Fruit fly (Drosophila melanogaster): ENCODE measurements around the gene CG4168.
A peak's percentile ranks its signal among the peaks of the same experiment; 100 is the strongest.

The CG4168 gene

DNA sequence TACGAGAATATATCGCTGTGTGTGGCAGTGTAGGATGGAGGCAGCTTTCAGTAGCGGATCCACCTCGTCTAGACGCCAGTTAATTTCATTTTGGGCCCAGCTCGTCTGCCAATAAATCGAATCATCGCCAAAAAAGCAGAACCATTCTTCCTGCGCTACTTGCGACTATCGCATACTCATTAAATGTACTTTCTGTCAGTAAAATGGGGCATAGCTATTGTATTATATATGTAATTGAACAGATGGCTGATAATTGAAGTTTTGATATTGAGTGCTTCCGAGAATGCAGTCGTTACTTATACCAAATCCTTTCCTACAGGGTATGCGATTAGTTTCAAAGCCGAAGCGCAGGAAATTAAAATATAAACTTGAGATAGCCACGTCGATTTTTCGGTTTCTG, 44.4 kb upstream of the CG4168 start:
- no peak for TF ChIP-seq woc (GFP tag; optimal IDR thresholded peaks at IDR 0.05)
- TF ChIP-seq rgr (GFP tag; optimal IDR thresholded peaks at IDR 0.05) = no peak
- TF ChIP-seq pan (optimal IDR thresholded peaks at IDR 0.05) = no peak
- TF ChIP-seq fru (GFP tag; optimal IDR thresholded peaks at IDR 0.05) = no peak
- no peak for TF ChIP-seq sv (GFP tag; optimal IDR thresholded peaks at IDR 0.05)

DNA sequence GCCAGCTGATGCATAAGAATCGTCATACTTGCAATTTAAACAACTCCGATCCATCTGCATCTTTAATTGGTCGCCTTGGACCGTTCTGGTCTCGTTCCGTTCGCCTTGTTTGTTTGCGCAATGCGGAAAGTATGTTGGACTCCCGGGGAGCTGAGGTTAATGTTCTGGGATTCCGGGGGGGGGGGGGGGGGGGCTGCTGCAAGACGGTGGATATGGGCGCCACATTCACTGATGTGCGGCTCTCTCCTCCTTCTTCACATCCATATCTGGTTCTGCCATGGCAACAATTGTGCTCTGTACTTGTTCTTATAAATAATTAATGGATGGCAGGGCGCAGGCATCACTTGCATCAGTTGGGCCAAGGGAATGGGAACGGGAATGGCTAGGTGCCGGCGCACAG, 43.2 kb upstream of the CG4168 start:
- TF ChIP-seq brk (GFP tag; optimal IDR thresholded peaks at IDR 0.05) (no peak), tai (GFP tag; optimal IDR thresholded peaks at IDR 0.05) (no peak), pan (optimal IDR thresholded peaks at IDR 0.05) (no peak), Dfd (GFP tag; optimal IDR thresholded peaks at IDR 0.05) (peak; percentile 83), dsf (GFP tag; optimal IDR thresholded peaks at IDR 0.05; ENCODE audit: borderline replicate concordance) (no peak)

DNA sequence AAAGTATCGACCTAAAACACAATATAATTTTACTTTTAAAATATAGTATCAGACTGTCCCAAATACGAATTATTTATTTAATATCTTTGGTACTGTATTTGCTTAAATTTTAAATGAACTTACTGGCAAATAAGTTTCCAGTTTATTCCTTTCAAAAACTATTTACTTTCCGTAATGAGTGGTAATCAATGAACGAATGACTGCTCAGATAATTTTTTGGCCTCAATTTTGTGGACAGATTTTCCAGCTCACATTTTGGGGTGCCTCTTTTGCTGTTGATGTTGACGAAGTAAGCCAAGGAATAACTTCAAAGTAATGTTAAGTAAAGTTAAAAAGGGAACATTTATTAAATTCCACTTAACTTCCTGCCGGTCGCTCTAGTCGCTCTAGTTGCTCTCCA, 14.7 kb upstream of the CG4168 start, which contains the start of gene CG43230:
TSS of gene CG43230 (plus strand) at position 301 of the 400 bp plus-strand sequence.
- TF ChIP-seq sv (GFP tag; optimal IDR thresholded peaks at IDR 0.05) (no peak), h (GFP tag; optimal IDR thresholded peaks at IDR 0.05) (no peak), GATAd (GFP tag; optimal IDR thresholded peaks at IDR 0.05) (no peak), dmrt93B (GFP tag; optimal IDR thresholded peaks at IDR 0.05) (no peak), CG32264 (GFP tag; optimal IDR thresholded peaks at IDR 0.05) (no peak), Jra (GFP tag; optimal IDR thresholded peaks at IDR 0.05) (no peak), Abd-B (GFP tag; optimal IDR thresholded peaks at IDR 0.05) (no peak)

DNA sequence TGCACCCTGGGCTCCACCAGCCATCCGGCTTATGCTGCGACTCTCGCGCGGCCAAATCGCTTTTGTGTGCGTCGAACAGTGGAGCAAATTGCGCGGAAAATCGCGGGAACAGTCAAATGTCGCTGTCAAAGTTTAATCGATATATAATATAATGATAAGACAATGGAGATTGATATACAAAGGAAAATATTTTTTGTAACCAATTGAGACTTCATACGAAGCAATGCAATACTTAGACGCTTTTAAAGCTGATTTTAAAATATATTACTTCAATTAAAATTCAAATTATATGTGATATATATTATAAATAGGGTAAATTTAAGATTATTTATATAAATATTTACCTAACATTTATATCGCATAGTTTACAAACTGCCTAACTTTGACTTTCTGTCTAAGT, 11.2 kb upstream of the CG4168 start:
- TF ChIP-seq ey (GFP tag; optimal IDR thresholded peaks at IDR 0.05) (no peak), dmrt93B (GFP tag; optimal IDR thresholded peaks at IDR 0.05) (peak; percentile 9), fru (GFP tag; optimal IDR thresholded peaks at IDR 0.05) (no peak), OdsH (GFP tag; optimal IDR thresholded peaks at IDR 0.05) (no peak), h (GFP tag; optimal IDR thresholded peaks at IDR 0.05) (no peak), dsf (GFP tag; optimal IDR thresholded peaks at IDR 0.05; ENCODE audit: borderline replicate concordance) (no peak), Vsx2 (GFP tag; optimal IDR thresholded peaks at IDR 0.05; ENCODE audit: partially characterized antibody) (no peak), foxo (GFP tag; optimal IDR thresholded peaks at IDR 0.05) (peak in 1 of 2 experiments; percentile 8), usp (GFP tag; optimal IDR thresholded peaks at IDR 0.05) (no peak), psq (GFP tag; optimal IDR thresholded peaks at IDR 0.05) (peak; percentile 5)

DNA sequence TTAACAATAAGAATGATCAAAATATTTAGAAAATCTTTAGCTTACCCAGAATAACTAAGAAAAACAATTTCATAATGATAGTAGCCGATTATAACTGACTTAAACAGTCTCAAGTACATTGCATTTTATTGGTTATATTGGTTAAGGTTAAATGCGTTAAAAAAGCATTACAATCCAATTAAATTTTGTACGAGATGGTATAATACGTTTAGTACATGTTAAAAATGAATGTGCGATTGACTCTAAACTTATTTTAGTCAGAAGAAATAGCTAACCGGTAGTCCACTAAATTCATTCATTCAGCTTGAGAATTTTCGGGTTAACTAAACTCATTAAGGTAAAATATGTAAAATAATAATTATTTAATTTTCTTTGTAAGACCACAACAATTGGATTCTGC, 1.7 kb upstream of the CG4168 start, which contains the start of gene Sfp35C:
TSS of gene Sfp35C (minus strand) at position 101 of the 400 bp plus-strand sequence.
- TF ChIP-seq Vsx2 (GFP tag; optimal IDR thresholded peaks at IDR 0.05; ENCODE audit: partially characterized antibody) = no peak
- no peak for TF ChIP-seq fru (GFP tag; optimal IDR thresholded peaks at IDR 0.05)

DNA sequence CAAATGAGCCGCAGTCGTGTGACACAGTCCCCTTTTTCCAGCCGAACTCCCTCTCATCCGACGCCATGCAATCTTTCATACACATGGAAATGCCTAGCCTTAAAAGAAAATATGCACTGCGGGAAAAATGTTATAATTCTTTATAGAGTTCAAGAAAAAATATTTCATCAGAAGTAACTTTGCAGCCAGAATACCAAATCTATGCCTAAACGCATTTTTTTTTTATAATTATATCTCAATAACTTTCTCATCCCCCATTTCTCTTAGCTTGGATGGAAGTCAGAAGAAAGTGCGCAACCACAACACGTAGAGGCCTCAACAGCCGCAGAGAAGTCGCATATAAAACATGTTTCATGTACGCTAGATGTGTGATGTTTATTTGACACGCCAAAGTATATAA, 21.2 kb downstream of the CG4168 start:
- TF ChIP-seq Mio (GFP tag; optimal IDR thresholded peaks at IDR 0.05) = no peak
- no peak for TF ChIP-seq dl (GFP tag; optimal IDR thresholded peaks at IDR 0.05; ENCODE audit: insufficient read depth in 1 of 2, partially characterized antibody in 2 of 2)

DNA sequence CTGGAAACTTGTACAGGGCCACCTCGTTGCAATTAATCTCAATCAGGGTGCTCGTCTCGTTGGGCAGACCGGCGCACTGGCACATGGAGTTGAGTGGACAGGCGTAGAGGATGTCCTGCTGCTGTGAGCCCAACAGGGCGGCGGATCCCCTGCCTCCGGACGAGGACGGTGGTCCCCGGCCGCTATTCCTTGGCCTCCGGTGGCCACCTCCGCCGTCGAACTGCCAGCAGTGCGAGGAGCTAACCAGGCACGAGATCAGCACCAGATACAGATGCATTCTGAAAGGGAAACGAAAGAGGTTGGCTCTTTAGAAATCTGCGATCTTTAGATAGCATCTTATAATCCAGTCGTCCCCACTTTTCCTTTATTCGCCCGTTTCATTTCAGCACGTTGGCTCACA, 22.2 kb downstream of the CG4168 start:
- no peak for TF ChIP-seq br (GFP tag; optimal IDR thresholded peaks at IDR 0.05)
- peak; percentile 91 for TF ChIP-seq Dfd (GFP tag; optimal IDR thresholded peaks at IDR 0.05)

DNA sequence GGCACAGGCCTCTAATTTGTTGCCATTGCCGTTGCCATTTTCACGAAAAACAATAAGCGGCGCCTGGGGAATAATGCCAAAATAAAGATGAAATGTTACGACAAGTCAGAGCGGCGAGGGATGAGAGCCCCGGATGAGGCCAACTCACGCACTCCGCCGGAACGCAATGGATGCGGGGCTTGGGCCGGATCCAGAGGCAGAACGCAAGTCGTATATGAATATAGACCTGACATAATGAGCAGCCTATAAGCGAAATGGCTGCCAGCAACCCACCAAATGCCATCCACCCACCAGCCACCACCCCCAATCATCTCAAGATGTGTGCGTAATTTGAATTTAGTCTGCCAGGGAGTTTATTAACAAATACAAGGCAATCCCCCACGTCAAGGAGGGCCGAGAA, 81.8 kb downstream of the CG4168 start:
- TF ChIP-seq Dif (GFP tag; optimal IDR thresholded peaks at IDR 0.05; ENCODE audit: partially characterized antibody) (no peak), Mio (GFP tag; optimal IDR thresholded peaks at IDR 0.05) (no peak), foxo (GFP tag; optimal IDR thresholded peaks at IDR 0.05) (no peak), dl (GFP tag; optimal IDR thresholded peaks at IDR 0.05; ENCODE audit: insufficient read depth in 1 of 2, partially characterized antibody in 2 of 2) (no peak), OdsH (GFP tag; optimal IDR thresholded peaks at IDR 0.05) (no peak)

All from whole organism, wandering third instar larva.